Worm (Caenorhabditis elegans) whole organism, L2 larva: Measurements from ENCODE around the gene K10B3.5.

ENCODE experiments used
- C34F6.9 ChIP-seq: fragments of 150-350 bp; optimal IDR thresholded peaks from 2 replicates; lab custom pipeline; 2014; ENCODE audit warnings: missing biosample characterization, missing genetic modification characterization
- F13H6.1 ChIP-seq: sonication (generic microtip); optimal IDR thresholded peaks from 2 replicates; lab custom pipeline; 2016; ENCODE audit warnings: missing genetic modification characterization, missing compliant biosample characterization
- R02D3.7 ChIP-seq: fragments of 150-350 bp; optimal IDR thresholded peaks from 2 replicates; lab custom pipeline; 2014; ENCODE audit warnings: missing biosample characterization, missing genetic modification characterization
- aly-2 ChIP-seq: fragments of 150-350 bp; optimal IDR thresholded peaks from 2 replicates; lab custom pipeline; 2014; ENCODE audit warnings: missing biosample characterization, missing genetic modification characterization
- ceh-16 ChIP-seq: fragments of 150-350 bp; optimal IDR thresholded peaks from 2 replicates; lab custom pipeline; 2014; ENCODE audit warnings: missing biosample characterization, missing genetic modification characterization
- crh-2 ChIP-seq: sonication (generic microtip); optimal IDR thresholded peaks from 2 replicates; lab custom pipeline; 2017; ENCODE audit warnings: missing biosample characterization, missing genetic modification characterization
- egl-27 ChIP-seq: sonication (generic microtip); optimal IDR thresholded peaks from 3 replicates; lab custom pipeline; 2017; ENCODE audit warnings: missing biosample characterization, missing genetic modification reagents, missing genetic modification characterization
- fos-1 ChIP-seq: fragments of 150-350 bp; optimal IDR thresholded peaks from 2 replicates; lab custom pipeline; 2014; ENCODE audit warnings: missing biosample characterization, missing genetic modification characterization
- gmeb-1 ChIP-seq: fragments of 150-350 bp; optimal IDR thresholded peaks from 2 replicates; lab custom pipeline; 2014; ENCODE audit warnings: missing biosample characterization, missing genetic modification characterization
- lin-11 ChIP-seq: fragments of 150-350 bp; sonication (generic microtip); optimal IDR thresholded peaks from 2 replicates; lab custom pipeline; 2014; ENCODE audit warnings: missing biosample characterization, missing genetic modification characterization, inconsistent platforms, mixed read lengths
- lin-13 ChIP-seq: fragments of 150-350 bp; optimal IDR thresholded peaks from 2 replicates; lab custom pipeline; 2014; ENCODE audit warnings: missing biosample characterization, missing genetic modification reagents, missing genetic modification characterization
- lsy-2 ChIP-seq, 2 experiments: fragments of 150-350 bp in 1 of 2; sonication (generic microtip) in 1 of 2; optimal IDR thresholded peaks; 2 replicates each; lab custom pipeline; 2014 to 2017; ENCODE audit warnings: missing biosample characterization in 2 of 2, missing genetic modification characterization in 2 of 2
- mab-5 ChIP-seq: fragments of 150-350 bp; optimal IDR thresholded peaks from 2 replicates; lab custom pipeline; 2014; ENCODE audit warnings: missing biosample characterization, missing genetic modification characterization
- mdl-1 ChIP-seq, 2 experiments: fragments of 150-350 bp in 1 of 2; sonication (generic microtip) in 1 of 2; optimal IDR thresholded peaks; 2 replicates each; lab custom pipeline; 2017; ENCODE audit warnings: missing biosample characterization in 2 of 2, missing genetic modification characterization in 2 of 2
- nhr-11 ChIP-seq: fragments of 150-350 bp; optimal IDR thresholded peaks from 2 replicates; lab custom pipeline; 2014; ENCODE audit warnings: missing biosample characterization, missing genetic modification characterization
- nhr-12 ChIP-seq: fragments of 150-350 bp; optimal IDR thresholded peaks from 2 replicates; lab custom pipeline; 2014; ENCODE audit warnings: missing biosample characterization, missing genetic modification characterization
- nhr-129 ChIP-seq: fragments of 150-350 bp; optimal IDR thresholded peaks from 2 replicates; lab custom pipeline; 2014; ENCODE audit warnings: missing biosample characterization, missing genetic modification characterization
- nhr-21 ChIP-seq: fragments of 150-350 bp; optimal IDR thresholded peaks from 2 replicates; lab custom pipeline; 2014; ENCODE audit warnings: missing biosample characterization, missing genetic modification characterization
- nhr-23 ChIP-seq: fragments of 150-350 bp; optimal IDR thresholded peaks from 2 replicates; lab custom pipeline; 2014; ENCODE audit warnings: missing biosample characterization, missing genetic modification reagents, missing genetic modification characterization
- nhr-237 ChIP-seq: fragments of 150-350 bp; optimal IDR thresholded peaks from 2 replicates; lab custom pipeline; 2014; ENCODE audit warnings: missing biosample characterization, missing genetic modification characterization
- nhr-25 ChIP-seq: fragments of 150-350 bp; sonication (generic microtip); optimal IDR thresholded peaks from 3 replicates; lab custom pipeline; 2014; ENCODE audit warnings: missing biosample characterization, missing genetic modification characterization
- nhr-6 ChIP-seq: fragments of 150-350 bp; optimal IDR thresholded peaks from 2 replicates; lab custom pipeline; 2014; ENCODE audit warnings: missing biosample characterization, missing genetic modification characterization
- nhr-77 ChIP-seq: fragments of 150-350 bp; optimal IDR thresholded peaks from 2 replicates; lab custom pipeline; 2014; ENCODE audit warnings: missing biosample characterization, missing genetic modification characterization
- sem-4 ChIP-seq: fragments of 150-350 bp; optimal IDR thresholded peaks from 2 replicates; lab custom pipeline; 2014; ENCODE audit warnings: missing biosample characterization, missing genetic modification reagents, missing genetic modification characterization
- sma-3 ChIP-seq: sonication (generic microtip); optimal IDR thresholded peaks from 2 replicates; lab custom pipeline; 2016; ENCODE audit warnings: missing genetic modification reagents, missing genetic modification characterization, missing compliant biosample characterization
- sma-9 ChIP-seq, 2 experiments: fragments of 150-350 bp in 1 of 2; sonication (generic microtip) in 1 of 2; optimal IDR thresholded peaks; 2 replicates each; lab custom pipeline; 2014 to 2016; ENCODE audit warnings: missing genetic modification characterization in 2 of 2, mild to moderate bottlenecking in 1 of 2, missing biosample characterization in 1 of 2, missing compliant biosample characterization in 1 of 2, missing genetic modification reagents in 1 of 2, moderate library complexity in 1 of 2
- snpc-4 ChIP-seq: fragments of 150-350 bp; optimal IDR thresholded peaks from 2 replicates; lab custom pipeline; 2014; ENCODE audit warnings: missing biosample characterization, missing genetic modification characterization
- unc-55 ChIP-seq: fragments of 150-350 bp; sonication (generic microtip); optimal IDR thresholded peaks from 3 replicates; lab custom pipeline; 2014; ENCODE audit warnings: missing biosample characterization, missing genetic modification reagents, missing genetic modification characterization
- zag-1 ChIP-seq: fragments of 150-350 bp; optimal IDR thresholded peaks from 2 replicates; lab custom pipeline; 2014; ENCODE audit warnings: missing biosample characterization, missing genetic modification characterization
- ztf-1 ChIP-seq: fragments of 200-800 bp; sonication (Bioruptor generic); conservative IDR thresholded peaks from 2 replicates; pipeline ENCODE4 v1.3.6; 2022; ENCODE audit warnings: missing genetic modification characterization, missing compliant biosample characterization
- ztf-11 ChIP-seq: sonication (generic microtip); optimal IDR thresholded peaks from 2 replicates; lab custom pipeline; 2017; ENCODE audit warnings: missing biosample characterization, missing genetic modification characterization
- ztf-4 ChIP-seq: fragments of 150-350 bp; optimal IDR thresholded peaks from 2 replicates; lab custom pipeline; 2014; ENCODE audit warnings: missing biosample characterization, missing genetic modification characterization

K10B3.5 gene

DNA sequence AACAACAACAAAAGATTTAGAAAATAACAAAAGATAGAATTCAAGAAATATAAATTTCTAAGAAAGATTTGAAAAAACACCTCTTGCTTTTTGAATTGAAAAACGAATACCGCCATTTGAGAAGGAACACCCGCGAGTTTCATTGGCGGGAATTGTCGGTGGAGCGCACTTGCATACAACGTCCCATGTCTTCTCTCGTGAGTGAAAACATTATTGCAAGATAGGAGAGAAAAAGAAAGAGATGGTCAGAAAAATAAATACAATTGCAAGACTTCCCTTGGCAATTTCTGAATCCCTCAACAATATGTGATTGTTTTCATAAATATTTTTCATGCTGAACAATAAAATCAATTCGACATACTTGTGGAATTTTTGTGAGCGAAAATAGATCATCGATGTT, at the start of gene K10B3.5:
Gene K10B3.5, minus strand, starts transcription at position 343 of the 400 bp plus-strand sequence.
- TF ChIP-seq nhr-237 (tag; lab: Kevin White, UChicago) (no peak), nhr-129 (tag; lab: Kevin White, UChicago) (peak; percentile 72), nhr-25 (peak; percentile 74), fos-1 (tag; lab: Kevin White, UChicago) (peak; percentile 54), nhr-23 (tag; lab: Kevin White, UChicago) (no peak), lin-13 (GFP tag; lab: Kevin White, UChicago) (peak; percentile 51), sem-4 (tag; lab: Kevin White, UChicago) (peak; percentile 75), lin-11 (tag; lab: Kevin White, UChicago) (peak; percentile 15), F13H6.1 (tag; lab: Kevin White, UChicago) (peak; percentile 55), mdl-1 (tag; optimal IDR thresholded peaks at IDR 0.05; lab: Kevin White, UChicago) (peak in 1 of 2 experiments; percentile 1), nhr-21 (tag; lab: Kevin White, UChicago) (peak; percentile 46), sma-3 (GFP tag; lab: Kevin White, UChicago) (peak; percentile 44), aly-2 (tag; lab: Kevin White, UChicago) (no peak), C34F6.9 (tag; lab: Kevin White, UChicago) (peak; percentile 91), unc-55 (GFP tag; lab: Kevin White, UChicago) (peak; percentile 62), gmeb-1 (tag; lab: Kevin White, UChicago) (peak; percentile 61), nhr-6 (tag; lab: Kevin White, UChicago) (peak; percentile 1), lsy-2 (tag; optimal IDR thresholded peaks at IDR 0.05; lab: Kevin White, UChicago) (peak in 1 of 2 experiments; percentile 74), R02D3.7 (no peak), crh-2 (tag; lab: Kevin White, UChicago) (peak; percentile 71)
- TF ChIP-seq, all 48 proteins: peak for 16

DNA sequence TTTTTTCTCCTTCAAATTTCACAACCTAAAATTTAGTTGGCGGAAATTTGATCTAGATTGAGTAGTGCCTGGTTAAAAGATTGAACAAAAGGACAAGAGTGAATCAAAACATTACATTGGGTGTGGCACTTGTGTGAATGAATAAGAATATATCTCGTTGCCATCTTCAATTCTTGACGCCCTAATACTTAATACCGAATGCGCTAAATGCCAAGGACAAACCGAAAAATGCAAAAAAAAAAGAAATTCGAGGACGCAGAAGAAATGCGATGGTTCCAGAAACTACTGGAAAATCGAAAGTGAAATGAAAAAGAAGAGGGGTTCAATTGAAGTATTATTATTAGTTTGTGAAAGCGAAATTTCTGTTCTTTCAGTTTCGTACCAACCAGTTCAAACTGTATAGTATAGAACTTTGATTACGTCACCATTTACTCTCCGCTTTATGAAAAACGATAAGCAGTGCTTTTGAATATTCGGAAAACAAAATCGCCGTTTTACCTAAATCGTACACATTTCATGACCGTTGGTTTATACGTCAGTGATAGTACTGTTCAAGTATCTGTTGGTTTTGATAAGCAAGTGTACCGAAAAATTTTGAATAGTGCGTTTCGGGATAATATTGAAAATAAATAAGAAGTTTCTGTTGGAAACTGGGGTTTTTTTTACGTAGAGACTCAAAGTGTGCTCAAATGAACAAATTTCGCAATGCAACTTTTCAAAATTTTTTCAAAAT, 49.0 kb upstream of the K10B3.5 start:
- TF ChIP-seq fos-1 (tag; lab: Kevin White, UChicago), result peak; percentile 45
- no peak for TF ChIP-seq zag-1 (tag; lab: Kevin White, UChicago)
- TF ChIP-seq snpc-4 (tag; lab: Kevin White, UChicago), result no peak
- no peak for TF ChIP-seq mab-5 (tag; lab: Kevin White, UChicago)

DNA sequence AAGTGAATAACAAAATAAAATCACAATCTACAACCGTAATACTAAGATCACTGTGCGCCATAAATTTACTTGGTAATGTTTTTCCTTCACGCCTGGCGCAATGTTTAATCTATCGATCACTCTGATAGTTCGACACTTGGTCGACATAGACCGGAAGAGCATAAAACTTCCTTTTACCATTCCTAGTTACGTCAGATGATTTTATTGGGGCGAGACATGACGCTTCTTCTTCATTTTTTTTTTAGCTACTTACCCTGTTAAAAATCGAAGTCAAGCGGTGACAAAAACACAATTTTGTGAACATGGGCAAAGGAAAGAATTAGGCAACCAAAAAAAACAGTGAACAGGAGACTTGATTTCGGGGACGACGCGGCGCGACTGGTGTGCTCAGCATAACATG, 48.3 kb upstream of the K10B3.5 start:
- TF ChIP-seq ztf-11, result no peak
- peak; percentile 39 for TF ChIP-seq fos-1 (tag; lab: Kevin White, UChicago)
- no peak for TF ChIP-seq ztf-4 (tag; lab: Kevin White, UChicago)
- TF ChIP-seq nhr-129 (tag; lab: Kevin White, UChicago), result peak; percentile 59
- TF ChIP-seq ceh-16 (tag; lab: Kevin White, UChicago), result no peak
- TF ChIP-seq nhr-11, result no peak
- TF ChIP-seq crh-2 (tag; lab: Kevin White, UChicago), result peak; percentile 1
- no peak for TF ChIP-seq nhr-12
- TF ChIP-seq ztf-1 (GFP tag; lab: Robert Waterston, UW), result no peak
- peak; percentile 34 for TF ChIP-seq sma-9 (GFP tag; optimal IDR thresholded peaks at IDR 0.05; lab: Kevin White, UChicago)
- TF ChIP-seq sma-9 (tag; optimal IDR thresholded peaks at IDR 0.05; lab: Kevin White, UChicago), result no peak

DNA sequence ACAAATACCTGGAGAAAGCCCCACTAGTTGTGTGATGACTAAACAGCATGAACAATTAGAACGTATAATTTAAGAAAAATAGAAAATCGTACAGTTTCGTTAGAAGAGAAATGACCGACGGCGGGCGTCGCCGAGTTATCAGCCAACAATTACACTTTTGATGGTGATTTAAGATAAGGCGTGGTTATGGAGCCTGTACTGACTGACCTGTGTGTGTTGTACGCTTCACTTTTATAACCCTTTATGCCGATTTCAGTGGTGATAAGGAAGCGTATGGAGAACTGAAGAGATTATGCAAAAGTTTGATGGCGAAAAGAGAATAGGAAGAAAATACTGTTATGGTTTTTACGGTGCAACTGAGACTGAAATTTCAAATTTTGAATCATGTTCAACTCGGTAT, 46.9 kb upstream of the K10B3.5 start:
- TF ChIP-seq sma-9 (GFP tag; optimal IDR thresholded peaks at IDR 0.05; lab: Kevin White, UChicago) (peak; percentile 63), sma-9 (tag; optimal IDR thresholded peaks at IDR 0.05; lab: Kevin White, UChicago) (no peak), fos-1 (tag; lab: Kevin White, UChicago) (peak; percentile 92), sma-3 (GFP tag; lab: Kevin White, UChicago) (peak; percentile 20), nhr-129 (tag; lab: Kevin White, UChicago) (peak; percentile 5), ceh-16 (tag; lab: Kevin White, UChicago) (no peak), unc-55 (GFP tag; lab: Kevin White, UChicago) (no peak), crh-2 (tag; lab: Kevin White, UChicago) (peak; percentile 46), F13H6.1 (tag; lab: Kevin White, UChicago) (peak; percentile 65), egl-27 (tag; lab: Kevin White, UChicago) (peak; percentile 6)
- TF ChIP-seq, all 48 proteins: peak for 7

DNA sequence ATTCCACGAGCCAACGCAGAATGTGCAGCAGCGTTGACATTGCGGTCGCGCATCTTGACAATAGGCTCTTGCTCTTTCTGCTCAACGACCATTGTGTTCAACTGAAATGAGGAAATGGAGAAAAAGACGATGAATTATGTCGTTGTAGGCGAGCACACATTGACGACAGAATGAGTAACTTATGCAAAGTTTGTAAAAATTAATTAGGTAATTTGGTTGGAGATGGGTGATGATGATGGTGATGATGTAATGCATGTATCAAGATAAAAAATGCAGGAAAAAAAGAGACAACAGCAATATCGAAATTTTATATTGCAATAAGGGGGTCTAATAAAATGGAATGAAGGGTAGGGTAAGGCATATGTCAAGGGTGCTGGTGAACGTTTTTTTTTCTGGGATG, 46.1 kb upstream of the K10B3.5 start, which contains the start of gene bbln-1:
Gene bbln-1, minus strand, starts transcription at position 101 of the 400 bp plus-strand sequence.
- TF ChIP-seq nhr-6 (tag; lab: Kevin White, UChicago) (no peak), nhr-77 (tag; lab: Kevin White, UChicago) (no peak), C34F6.9 (tag; lab: Kevin White, UChicago) (no peak), nhr-25 (no peak), mab-5 (tag; lab: Kevin White, UChicago) (no peak), gmeb-1 (tag; lab: Kevin White, UChicago) (no peak)
- TF ChIP-seq, all 48 proteins: peak for 0
